Worm (Caenorhabditis elegans) whole organism, L2 larva: ENCODE measurements around the gene Y1A5A.1.

Experiments
- blmp-1 ChIP-seq: sonication (generic microtip); optimal IDR thresholded peaks from 2 replicates; lab custom pipeline; 2017; ENCODE audit warnings: missing genetic modification characterization, mild to moderate bottlenecking, missing compliant biosample characterization, antibody characterized with exemption, moderate library complexity; ENCODE audit not compliant: insufficient read depth
- dmd-4 ChIP-seq: sonication (generic microtip); optimal IDR thresholded peaks from 2 replicates; lab custom pipeline; 2017; ENCODE audit warnings: missing biosample characterization, missing genetic modification characterization
- nhr-6 ChIP-seq: fragments of 150-350 bp; optimal IDR thresholded peaks from 2 replicates; lab custom pipeline; 2014; ENCODE audit warnings: missing biosample characterization, missing genetic modification characterization

ce11 chrIII:3978438-3978837, 8.0 kb downstream of the Y1A5A.1 start:
- no peak for TF ChIP-seq blmp-1 (tag; lab: Kevin White, UChicago)
- no peak for TF ChIP-seq dmd-4 (tag; lab: Kevin White, UChicago)
- TF ChIP-seq nhr-6 (tag; lab: Kevin White, UChicago) = no peak
